Worm (Caenorhabditis elegans): Measurements from ENCODE around the gene fut-4.

DNA sequence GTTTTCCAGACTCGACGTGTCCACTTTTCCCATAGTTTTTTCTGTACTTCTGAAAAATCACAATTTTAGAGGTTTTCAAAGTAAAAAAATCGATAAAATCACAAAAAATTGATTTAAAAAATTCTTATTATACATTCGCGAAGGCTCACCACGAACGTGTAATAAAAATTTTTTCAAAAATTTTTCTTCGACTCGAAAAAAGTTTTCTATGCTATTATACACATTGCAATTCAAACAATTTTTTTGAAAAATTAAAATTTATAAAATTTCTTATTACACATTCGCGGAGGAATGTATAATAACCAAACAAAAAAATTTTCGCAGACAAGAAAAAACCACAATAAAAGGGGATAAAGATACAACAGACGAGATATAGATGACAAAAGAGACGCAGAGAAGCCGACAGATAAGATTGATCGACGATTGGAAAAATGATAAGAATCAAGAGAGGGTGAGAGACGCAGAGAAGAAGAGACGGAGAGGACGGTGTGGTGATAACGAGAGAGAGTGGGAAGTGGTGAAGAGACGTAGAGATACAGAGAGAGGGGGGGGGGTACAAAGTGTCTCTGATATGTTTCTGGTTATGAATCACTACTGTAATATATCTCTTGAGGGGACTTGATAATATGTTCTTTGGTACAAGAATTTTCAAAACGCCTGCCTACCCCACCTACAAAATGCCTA is 21.6 kb downstream of the fut-4 start, which contains the start of gene nhr-119:
- TF ChIP-seq pha-4 (GFP tag; IDR thresholded peaks at IDR 0.05) (peak; percentile 65), pha-4 (tag; optimal IDR thresholded peaks at IDR 0.05) (no peak), lim-7 (GFP tag; IDR thresholded peaks at IDR 0.05) (no peak), snpc-4 (tag; optimal IDR thresholded peaks at IDR 0.05) (no peak), madf-9 (GFP tag; conservative IDR thresholded peaks at IDR 0.05) (no peak)
